Fruit fly (Drosophila melanogaster): Measurements from ENCODE around the gene AOX4.

- TF ChIP-seq usp (GFP tag; optimal IDR thresholded peaks at IDR 0.05) (no peak), pan (optimal IDR thresholded peaks at IDR 0.05) (no peak)
Observed at dm6 chr3R:15542314-15542713, 10.3 kb downstream of the AOX4 start, which contains the start of gene AOX2.

All from whole organism.